Worm (Caenorhabditis elegans) whole organism, early embryonic: ENCODE measurements around the gene mps-1.

Experiments
- B0310.2 ChIP-seq: sonication (generic microtip); optimal IDR thresholded peaks from 2 replicates; lab custom pipeline; 2016; ENCODE audit warnings: mild to moderate bottlenecking, missing genetic modification characterization, missing compliant biosample characterization
- F13C5.2 ChIP-seq: sonication (generic microtip); optimal IDR thresholded peaks from 2 replicates; lab custom pipeline; 2017; ENCODE audit warnings: mild to moderate bottlenecking, missing genetic modification characterization, inconsistent platforms, missing compliant biosample characterization
- aly-1 ChIP-seq: sonication (generic microtip); optimal IDR thresholded peaks from 2 replicates; lab custom pipeline; 2016; ENCODE audit warnings: missing genetic modification characterization, missing compliant biosample characterization
- ama-1 ChIP-seq: fragments of 150-350 bp; optimal IDR thresholded peaks from 2 replicates; lab custom pipeline; 2014
- ceh-13 ChIP-seq: fragments of 200-800 bp; sonication (Bioruptor generic); optimal IDR thresholded peaks from 2 replicates; lab custom pipeline; 2018; ENCODE audit warnings: mild to moderate bottlenecking, missing genetic modification characterization, missing compliant biosample characterization
- ceh-36 ChIP-seq: sonication (generic microtip); optimal IDR thresholded peaks from 2 replicates; lab custom pipeline; 2016; ENCODE audit warnings: missing genetic modification characterization, inconsistent platforms, missing compliant biosample characterization
- hmbx-1 ChIP-seq: sonication (generic microtip); optimal IDR thresholded peaks from 2 replicates; lab custom pipeline; 2016; ENCODE audit warnings: mild to moderate bottlenecking, missing genetic modification characterization, missing compliant biosample characterization
- pes-1 ChIP-seq: fragments of 200-800 bp; sonication (Bioruptor generic); IDR thresholded peaks from 2 replicates; pipeline ENCODE4 v1.3.6; 2022; ENCODE audit warnings: missing genetic modification reagents, missing genetic modification characterization, missing compliant biosample characterization
- sea-1 ChIP-seq: fragments of 200-800 bp; sonication (Bioruptor generic); conservative IDR thresholded peaks from 2 replicates; pipeline ENCODE4 v1.3.6; 2022; ENCODE audit warnings: missing genetic modification characterization, missing compliant biosample characterization
- tbx-11 ChIP-seq: fragments of 200-800 bp; sonication (Bioruptor generic); IDR thresholded peaks from 2 replicates; pipeline ENCODE4 v1.3.6; 2022; ENCODE audit warnings: missing genetic modification characterization, missing compliant biosample characterization
- tbx-37 ChIP-seq: fragments of 200-800 bp; sonication (Bioruptor generic); conservative IDR thresholded peaks from 2 replicates; pipeline ENCODE4 v1.3.6; 2022; ENCODE audit warnings: missing genetic modification reagents, missing genetic modification characterization, missing compliant biosample characterization
- tra-4 ChIP-seq: sonication (generic microtip); optimal IDR thresholded peaks from 2 replicates; lab custom pipeline; 2017; ENCODE audit warnings: missing genetic modification characterization, missing compliant biosample characterization

DNA sequence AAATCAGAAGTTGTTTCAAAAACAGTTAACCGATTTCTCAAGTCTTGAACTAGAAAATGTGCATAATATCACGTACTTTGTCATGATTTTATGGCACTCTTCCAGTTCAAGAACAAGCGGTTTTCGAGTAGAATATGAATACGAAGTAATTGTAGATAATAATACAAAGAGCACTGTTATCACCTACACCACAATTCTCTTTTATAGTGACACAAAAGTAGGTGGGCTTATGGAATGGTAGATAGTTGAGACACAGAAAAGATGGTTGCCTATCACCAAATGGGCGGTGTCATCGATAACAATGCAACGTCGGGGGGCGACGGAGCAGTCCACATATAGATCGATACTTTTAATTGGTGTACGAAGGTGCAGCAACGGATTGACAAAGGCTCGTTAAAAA, 34.5 kb upstream of the mps-1 start:
- TF ChIP-seq pes-1 (GFP tag; lab: Robert Waterston, UW) (no peak), ama-1 (lab: Kevin White, UChicago) (no peak), F13C5.2 (tag; lab: Kevin White, UChicago) (no peak), ceh-13 (GFP tag; lab: Kevin White, UChicago) (no peak), hmbx-1 (tag; lab: Kevin White, UChicago) (no peak), ceh-36 (tag; lab: Kevin White, UChicago) (no peak), tra-4 (tag; lab: Kevin White, UChicago) (no peak), tbx-11 (GFP tag; lab: Robert Waterston, UW) (no peak), aly-1 (tag; lab: Kevin White, UChicago) (no peak), sea-1 (GFP tag; lab: Robert Waterston, UW) (no peak), B0310.2 (tag; lab: Kevin White, UChicago) (no peak), tbx-37 (GFP tag; lab: Robert Waterston, UW) (no peak)
